Worm (Caenorhabditis elegans): ENCODE measurements around the gene nhx-4.

ce11 chrX:6875273-6875672 lies 38.8 kb upstream of the nhx-4 start:
- no peak for TF ChIP-seq nhr-28 (tag; optimal IDR thresholded peaks at IDR 0.05)
- TF ChIP-seq nhr-23 (tag; optimal IDR thresholded peaks at IDR 0.05), result no peak
- no peak for TF ChIP-seq pqm-1 (tag; optimal IDR thresholded peaks at IDR 0.05)
- TF ChIP-seq nfya-1 (tag; optimal IDR thresholded peaks at IDR 0.05; ENCODE audit: insufficient read depth), result no peak
- TF ChIP-seq snpc-4 (tag; optimal IDR thresholded peaks at IDR 0.05), result no peak

Data from whole organism, L3 larva.